Worm (Caenorhabditis elegans): Measurements from ENCODE around the gene arf-5.

DNA sequence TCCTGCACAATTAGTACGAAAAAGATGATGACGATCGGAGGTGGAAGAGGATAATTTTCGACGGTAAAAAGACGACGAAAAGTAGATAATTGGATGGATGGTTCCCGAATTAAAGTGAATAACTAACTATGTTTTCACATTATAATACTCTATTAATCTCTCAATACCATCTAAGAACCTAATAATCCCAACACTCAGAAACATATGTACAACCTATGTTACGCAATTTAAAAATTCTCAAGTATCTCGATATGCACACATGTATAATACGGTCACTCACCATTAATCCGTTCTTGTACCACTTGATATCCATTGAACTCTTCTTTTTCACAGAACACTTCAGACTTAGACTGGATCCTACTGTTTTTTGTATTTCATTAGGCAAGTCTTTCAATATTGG is 18.4 kb downstream of the arf-5 start:
- TF ChIP-seq ctbp-1 (GFP tag; IDR thresholded peaks at IDR 0.05) (no peak), nhr-28 (tag; optimal IDR thresholded peaks at IDR 0.05) (no peak), egl-27 (tag; optimal IDR thresholded peaks at IDR 0.05) (no peak)

Measured in whole organism, L4 larva.